Fruit fly (Drosophila melanogaster) S2 (cell line): Measurements from ENCODE around the gene Mst89B.

Source experiments
- CG8478 ChIP-seq: fragments of >200 bp; optimal IDR thresholded peaks from 2 replicates; lab custom pipeline; 2018
- CTCF ChIP-seq, 2 experiments: fragments of >200 bp; optimal IDR thresholded peaks; 2 replicates each; lab custom pipeline; 2018

DNA sequence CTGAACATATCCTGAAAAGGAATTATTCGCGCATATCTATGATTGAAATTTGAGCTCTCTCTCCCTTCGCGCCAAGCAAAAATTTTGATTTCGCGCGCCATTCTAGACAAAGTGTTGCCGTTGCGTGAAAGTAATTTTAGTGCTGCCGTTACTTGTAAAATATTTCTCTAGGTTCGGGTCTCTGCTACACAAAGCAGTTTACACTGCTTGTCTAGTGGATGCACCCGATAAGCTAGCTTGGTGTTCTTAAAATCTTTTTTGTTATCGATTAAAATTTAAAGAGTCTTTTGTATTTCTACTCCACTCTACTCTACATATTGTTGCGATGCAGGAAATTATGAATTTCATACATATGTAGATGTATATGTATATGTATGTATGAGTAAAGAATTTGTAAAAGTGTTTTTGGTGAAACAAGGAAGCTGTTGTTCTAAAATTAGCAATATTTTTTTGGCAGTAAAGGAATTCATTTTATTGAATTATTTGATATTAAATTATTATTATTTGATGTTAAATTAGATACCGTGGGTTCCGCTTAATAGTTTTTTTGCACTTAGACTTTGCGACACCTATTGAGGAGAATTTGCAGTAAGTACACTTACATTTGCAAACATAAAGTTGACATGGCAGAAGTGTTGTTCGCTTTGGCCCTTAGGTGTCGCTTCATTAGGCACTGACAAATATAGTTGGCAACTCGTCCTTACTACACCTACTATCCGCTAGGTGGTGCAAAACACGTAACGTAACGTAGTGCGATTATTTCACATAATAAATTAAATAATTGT, 6.2 kb upstream of the Mst89B start:
- TF ChIP-seq CG8478 (lab: Kevin White, UChicago) (no peak), CTCF (optimal IDR thresholded peaks at IDR 0.05; lab: Kevin White, UChicago) (peak; percentile 97 to 99)
